Fruit fly (Drosophila melanogaster): ENCODE results near the gene S.

Gene S

DNA sequence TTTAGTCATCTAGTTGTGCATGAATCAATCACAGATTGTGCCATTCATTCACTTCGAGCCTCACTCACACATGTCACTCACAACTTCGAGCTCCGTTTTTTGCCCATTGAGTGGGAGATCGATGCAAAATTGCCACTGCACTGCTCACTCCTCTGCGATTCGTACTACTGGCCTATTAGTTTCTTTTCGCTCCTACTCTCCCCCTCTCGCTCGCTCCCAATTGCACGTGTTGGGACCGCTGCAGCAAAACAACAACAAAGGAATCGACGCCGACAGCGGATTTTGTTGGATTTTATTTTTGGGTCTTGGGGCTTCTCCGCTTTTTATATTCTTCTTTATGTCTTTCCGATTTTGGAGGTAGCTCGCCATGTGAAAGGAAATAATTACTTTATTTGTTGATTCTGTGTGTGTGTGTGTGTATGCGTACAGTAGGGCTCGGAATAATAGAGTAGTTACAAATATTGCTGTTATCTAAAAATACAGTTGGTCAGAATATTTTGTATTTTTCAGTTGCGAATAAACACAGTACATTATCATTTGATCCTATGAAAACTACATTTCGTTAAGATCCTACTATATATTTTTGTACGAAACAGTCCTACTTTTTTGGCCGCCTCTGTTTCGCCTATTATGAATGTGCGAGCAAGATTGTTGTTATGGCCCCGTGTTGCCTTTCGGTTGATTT, 3.3 kb downstream of the S start (continued):
- peak; percentile 57 for TF ChIP-seq Lhr (GFP tag; optimal IDR thresholded peaks at IDR 0.05)
- TF ChIP-seq CG12219 (GFP tag; optimal IDR thresholded peaks at IDR 0.05): peak; percentile 85
- peak; percentile 44 for TF ChIP-seq CG12942 (GFP tag; optimal IDR thresholded peaks at IDR 0.05)
- peak; percentile 76 for TF ChIP-seq stc (GFP tag; IDR thresholded peaks at IDR 0.05)
- TF ChIP-seq Fer3 (tag; optimal IDR thresholded peaks at IDR 0.05): peak; percentile 76
- no peak for TF ChIP-seq pfk (GFP tag; optimal IDR thresholded peaks at IDR 0.05)
- TF ChIP-seq PHDP (tag; optimal IDR thresholded peaks at IDR 0.05): peak; percentile 89
- TF ChIP-seq BEAF-32 (GFP tag; optimal IDR thresholded peaks at IDR 0.05): no peak
- peak; percentile 29 for TF ChIP-seq CG30020 (tag; optimal IDR thresholded peaks at IDR 0.05)
- TF ChIP-seq GATAe (GFP tag; conservative IDR thresholded peaks at IDR 0.05): no peak
- no peak for TF ChIP-seq CG7928 (GFP tag; optimal IDR thresholded peaks at IDR 0.05)
- peak; percentile 55 for TF ChIP-seq ac (GFP tag; optimal IDR thresholded peaks at IDR 0.05)
- peak; percentile 70 for TF ChIP-seq Atf6 (GFP tag; IDR thresholded peaks at IDR 0.05)
- peak; percentile 67 for TF ChIP-seq CG14441 (GFP tag; IDR thresholded peaks at IDR 0.05)
- TF ChIP-seq en (GFP tag; optimal IDR thresholded peaks at IDR 0.05): peak; percentile 61
- TF ChIP-seq Fer1 (GFP tag; optimal IDR thresholded peaks at IDR 0.05): peak; percentile 73
- TF ChIP-seq Sin3A (optimal IDR thresholded peaks at IDR 0.05): no peak
- TF ChIP-seq CG17802 (tag; optimal IDR thresholded peaks at IDR 0.05): peak; percentile 66
- TF ChIP-seq Hr51 (GFP tag; optimal IDR thresholded peaks at IDR 0.05): peak; percentile 10 to 84
- no peak for TF ChIP-seq pita (GFP tag; optimal IDR thresholded peaks at IDR 0.05)
- TF ChIP-seq emc (GFP tag; optimal IDR thresholded peaks at IDR 0.05): no peak
- TF ChIP-seq trh (GFP tag; optimal IDR thresholded peaks at IDR 0.05): peak; percentile 62
- no peak for TF ChIP-seq Lim3 (GFP tag; IDR thresholded peaks at IDR 0.05)
- peak; percentile 85 for TF ChIP-seq so (GFP tag; IDR thresholded peaks at IDR 0.05)
- TF ChIP-seq Doc3 (GFP tag; IDR thresholded peaks at IDR 0.05; ENCODE audit: partially characterized antibody): no peak
- TF ChIP-seq p53 (GFP tag; optimal IDR thresholded peaks at IDR 0.05): peak; percentile 69
- peak; percentile 61 for TF ChIP-seq CG15696 (tag; optimal IDR thresholded peaks at IDR 0.05)
- TF ChIP-seq fru (optimal IDR thresholded peaks at IDR 0.05): no peak
- peak; percentile 87 for TF ChIP-seq CoRest (tag; optimal IDR thresholded peaks at IDR 0.05)
- peak; percentile 41 for TF ChIP-seq CG4328 (GFP tag; optimal IDR thresholded peaks at IDR 0.05)
- TF ChIP-seq toy (GFP tag; IDR thresholded peaks at IDR 0.05): no peak
- peak; percentile 79 for TF ChIP-seq lmd (GFP tag; IDR thresholded peaks at IDR 0.05)
- peak; percentile 69 to 78 for TF ChIP-seq dpn (GFP tag; optimal IDR thresholded peaks at IDR 0.05)
- TF ChIP-seq Six4 (GFP tag; optimal IDR thresholded peaks at IDR 0.05): peak; percentile 80
- no peak for TF ChIP-seq gfzf (GFP tag; optimal IDR thresholded peaks at IDR 0.05)
- TF ChIP-seq HmgD (GFP tag; optimal IDR thresholded peaks at IDR 0.05): no peak
- peak; percentile 43; the same call in 1 of the 2 replicates for TF ChIP-seq Rfx (GFP tag; IDR thresholded peaks at IDR 0.05)
- peak; percentile 41; the same call in 1 of the 3 replicates for TF ChIP-seq B-H1 (GFP tag; IDR thresholded peaks at IDR 0.05)
- peak; percentile 88 for TF ChIP-seq CG2678 (tag; optimal IDR thresholded peaks at IDR 0.05)
- peak; percentile 43; the same call in 1 of the 2 replicates for TF ChIP-seq ranshi (GFP tag; IDR thresholded peaks at IDR 0.05)
- TF ChIP-seq Doc2 (GFP tag; IDR thresholded peaks at IDR 0.05): no peak
- TF ChIP-seq disco-r (GFP tag; optimal IDR thresholded peaks at IDR 0.05): peak; percentile 47
- peak; percentile 72; the same call in 2 of the 3 replicates for TF ChIP-seq CG34422 (GFP tag; IDR thresholded peaks at IDR 0.05)
- TF ChIP-seq bowl (GFP tag; IDR thresholded peaks at IDR 0.05): no peak
- TF ChIP-seq aop (GFP tag; IDR thresholded peaks at IDR 0.05): peak; percentile 41; the same call in 1 of the 2 replicates
- TF ChIP-seq jigr1 (GFP tag; IDR thresholded peaks at IDR 0.05): no peak
- TF ChIP-seq CG9797 (GFP tag; optimal IDR thresholded peaks at IDR 0.05): no peak
- peak; percentile 6 for TF ChIP-seq zfh2 (GFP tag; optimal IDR thresholded peaks at IDR 0.05)
- TF ChIP-seq al (GFP tag; IDR thresholded peaks at IDR 0.05): no peak
- no peak for TF ChIP-seq tio (GFP tag; optimal IDR thresholded peaks at IDR 0.05)
- TF ChIP-seq pb (GFP tag; optimal IDR thresholded peaks at IDR 0.05): peak; percentile 35
